Fruit fly (Drosophila melanogaster) whole organism, pupa: Measurements from ENCODE around the gene DopEcR.

Source experiments
- CG32121 ChIP-seq: fragments of 200-800 bp; sonication (Bioruptor generic); IDR thresholded peaks from 2 replicates; pipeline ENCODE4 v1.3.6; 2022; ENCODE audit warnings: missing biosample characterization, missing genetic modification characterization
- CG8159 ChIP-seq: fragments of 200-800 bp; sonication (Bioruptor generic); optimal IDR thresholded peaks from 3 replicates; lab custom pipeline; 2018; ENCODE audit warnings: missing biosample characterization, mild to moderate bottlenecking, missing genetic modification characterization, moderate library complexity
- EcR ChIP-seq: fragments of 200-800 bp; sonication (Bioruptor generic); optimal IDR thresholded peaks from 3 replicates; lab custom pipeline; 2019; ENCODE audit warnings: missing biosample characterization, missing genetic modification characterization, mild to moderate bottlenecking, moderate library complexity, missing genetic modification reagents
- Pif1B ChIP-seq: fragments of 200-800 bp; sonication (Bioruptor generic); optimal IDR thresholded peaks from 3 replicates; lab custom pipeline; 2016; ENCODE audit warnings: missing biosample characterization, missing genetic modification characterization

DNA sequence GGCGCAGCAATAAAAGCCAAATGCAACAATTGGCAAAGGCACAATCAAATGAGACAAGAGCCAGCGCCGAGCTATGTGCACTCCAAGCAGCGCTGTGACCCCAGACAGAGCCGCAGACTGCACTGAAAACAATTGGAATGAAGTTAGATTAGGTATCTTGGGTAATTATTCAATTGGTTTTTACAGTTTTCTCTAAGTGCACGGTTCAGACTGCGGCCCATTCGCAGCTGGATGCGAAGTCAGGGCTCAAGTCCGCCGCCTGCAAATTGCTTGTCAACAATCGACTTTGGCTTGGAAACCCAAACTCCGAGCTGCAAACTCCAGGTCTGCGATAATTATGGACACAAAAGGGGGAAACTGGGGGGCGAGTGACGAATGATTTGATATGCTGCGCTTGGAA, 13.5 kb upstream of the DopEcR start:
- no peak for TF ChIP-seq CG32121
- TF ChIP-seq EcR (GFP tag; lab: Kevin White, UChicago): no peak
- no peak for TF ChIP-seq Pif1B (GFP tag; lab: Kevin White, UChicago)
- TF ChIP-seq CG8159 (tag; lab: Kevin White, UChicago): no peak
